Fruit fly (Drosophila melanogaster): ENCODE data around the gene Cpr76Bc.

- TF ChIP-seq psq (optimal IDR thresholded peaks at IDR 0.05): no peak
- peak; percentile 45 for TF ChIP-seq Dll (optimal IDR thresholded peaks at IDR 0.05)
- no peak for TF ChIP-seq EcR (GFP tag; optimal IDR thresholded peaks at IDR 0.05)
- TF ChIP-seq usp (GFP tag; optimal IDR thresholded peaks at IDR 0.05): no peak
- TF ChIP-seq CG8478 (optimal IDR thresholded peaks at IDR 0.05): no peak
These were observed 36.0 kb downstream of the Cpr76Bc start for dm6 chr3L:19556738-19557137.

Data from whole organism.